Fruit fly (Drosophila melanogaster) whole organism, embryonic: ENCODE data around the gene CG8952.

Experiments used
- Atf-2 ChIP-seq: fragments of 200-800 bp; sonication (Bioruptor generic); optimal IDR thresholded peaks from 2 replicates; lab custom pipeline; 2016; ENCODE audit warnings: missing biosample characterization, missing genetic modification characterization
- CG10565 ChIP-seq: fragments of 200-800 bp; sonication (Bioruptor generic); optimal IDR thresholded peaks from 3 replicates; lab custom pipeline; 2016; ENCODE audit warnings: missing biosample characterization, mild to moderate bottlenecking, missing genetic modification characterization
- CG17829 ChIP-seq: fragments of 200-800 bp; optimal IDR thresholded peaks from 2 replicates; lab custom pipeline; 2019; ENCODE audit warnings: missing biosample characterization, mild to moderate bottlenecking, missing genetic modification characterization, moderate library complexity
- CG18599 ChIP-seq: fragments of 200-800 bp; sonication (Bioruptor generic); optimal IDR thresholded peaks from 3 replicates; lab custom pipeline; 2017; ENCODE audit warnings: missing biosample characterization, missing genetic modification characterization, mild to moderate bottlenecking, moderate library complexity, missing genetic modification reagents
- CG7839 ChIP-seq: fragments of 200-800 bp; sonication (Bioruptor generic); optimal IDR thresholded peaks from 3 replicates; lab custom pipeline; 2018; ENCODE audit warnings: missing biosample characterization, mild to moderate bottlenecking, missing genetic modification characterization, moderate library complexity
- HLHmδ ChIP-seq: fragments of 200-800 bp; sonication (Bioruptor generic); optimal IDR thresholded peaks from 2 replicates; lab custom pipeline; 2018; ENCODE audit warnings: missing biosample characterization, mild to moderate bottlenecking, missing genetic modification characterization, moderate library complexity
- bcd ChIP-seq: fragments of 200-800 bp; sonication (Bioruptor generic); optimal IDR thresholded peaks from 2 replicates; lab custom pipeline; 2017; ENCODE audit warnings: missing biosample characterization, mild to moderate bottlenecking, missing genetic modification characterization
- repo ChIP-seq: fragments of 200-800 bp; sonication (Bioruptor generic); optimal IDR thresholded peaks from 2 replicates; lab custom pipeline; 2016; ENCODE audit warnings: missing biosample characterization, missing genetic modification characterization
- slou ChIP-seq: fragments of 200-800 bp; sonication (Bioruptor generic); optimal IDR thresholded peaks from 3 replicates; lab custom pipeline; 2016; ENCODE audit warnings: missing biosample characterization, missing genetic modification characterization

DNA sequence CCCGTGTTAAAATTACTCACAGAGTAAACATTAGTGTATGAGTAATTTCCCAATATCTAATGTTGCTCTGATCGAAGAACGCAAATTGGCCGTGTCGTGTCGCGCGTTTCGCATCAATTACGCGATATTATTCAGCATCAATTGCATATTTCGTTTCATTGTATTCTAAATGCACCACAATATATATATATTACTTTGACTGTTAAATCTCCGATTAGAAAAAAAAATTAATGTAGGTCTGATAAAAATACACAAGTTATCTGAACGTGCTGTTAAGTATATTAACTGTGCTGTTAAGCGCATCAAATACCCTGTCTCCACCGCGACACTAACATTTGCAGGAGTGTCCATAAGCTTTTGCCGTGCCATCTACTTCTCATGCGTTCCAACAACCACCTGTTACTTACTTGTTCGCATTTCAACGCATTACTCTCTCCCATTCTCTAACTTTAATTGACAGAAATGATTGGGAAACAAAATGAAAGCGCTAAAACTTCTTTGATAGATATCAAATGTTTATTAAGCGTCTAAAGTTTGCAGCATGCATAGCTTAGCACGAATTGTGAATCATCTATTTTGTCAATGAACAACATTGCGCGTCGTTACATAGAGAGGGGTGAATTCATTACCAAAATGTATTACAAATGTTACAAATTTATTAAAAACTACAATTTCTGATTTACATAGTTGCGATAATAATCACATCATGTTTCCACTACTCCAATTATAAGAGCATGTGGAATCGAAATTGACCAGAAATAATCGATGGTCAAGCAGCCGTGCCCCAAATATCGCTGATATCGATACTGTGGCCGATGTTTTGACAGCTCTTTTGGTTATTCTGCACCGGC, 5.6 kb downstream of the CG8952 start, which contains the start of the genes Graf and mRpL3:
- TF ChIP-seq Atf-2 (GFP tag; lab: Kevin White, UChicago): no peak
- TF ChIP-seq bcd (GFP tag; lab: Kevin White, UChicago): no peak
- TF ChIP-seq CG10565 (GFP tag; lab: Kevin White, UChicago): no peak
- no peak for TF ChIP-seq repo
- TF ChIP-seq CG7839 (tag; lab: Kevin White, UChicago): no peak
- TF ChIP-seq slou (GFP tag; lab: Kevin White, UChicago): no peak
- TF ChIP-seq HLHmδ (GFP tag; lab: Kevin White, UChicago): no peak
- no peak for TF ChIP-seq CG18599 (GFP tag; lab: Kevin White, UChicago)
- no peak for TF ChIP-seq CG17829 (tag; lab: Kevin White, UChicago)
